Fruit fly (Drosophila melanogaster) whole organism, embryonic: ENCODE results near the gene CG10341.

ENCODE experiments used
- Antp ChIP-seq: fragments of 200-800 bp; sonication (Bioruptor generic); optimal IDR thresholded peaks from 3 replicates; lab custom pipeline; 2016; ENCODE audit warnings: missing biosample characterization, missing genetic modification characterization
- Atf6 ChIP-seq: fragments of 200-800 bp; sonication (Bioruptor generic); IDR thresholded peaks from 2 replicates; pipeline ENCODE4 v1.3.6; 2022; ENCODE audit warnings: missing biosample characterization, missing genetic modification characterization
- BEAF-32 ChIP-seq: fragments of 200-800 bp; sonication (Bioruptor generic); optimal IDR thresholded peaks from 3 replicates; lab custom pipeline; 2017; ENCODE audit warnings: missing biosample characterization, missing genetic modification characterization, mild to moderate bottlenecking, moderate library complexity, missing genetic modification reagents
- Blimp-1 ChIP-seq: fragments of 200-800 bp; sonication (Bioruptor generic); optimal IDR thresholded peaks from 3 replicates; lab custom pipeline; 2018; ENCODE audit warnings: missing biosample characterization, missing genetic modification characterization, mild to moderate bottlenecking, moderate library complexity, missing genetic modification reagents
- C15 ChIP-seq: fragments of 200-800 bp; sonication (Bioruptor generic); IDR thresholded peaks from 3 replicates; pipeline ENCODE4 v1.3.6; 2022; ENCODE audit warnings: missing biosample characterization, missing genetic modification characterization
- CG13424 ChIP-seq: fragments of 200-800 bp; sonication (Bioruptor generic); optimal IDR thresholded peaks from 2 replicates; lab custom pipeline; 2019; ENCODE audit warnings: missing biosample characterization, mild to moderate bottlenecking, missing genetic modification characterization, moderate library complexity
- CG14014 ChIP-seq: fragments of 200-800 bp; sonication (Bioruptor generic); IDR thresholded peaks from 2 replicates; pipeline ENCODE4 v1.3.6; 2022; ENCODE audit warnings: missing biosample characterization, missing genetic modification characterization
- CG18619 ChIP-seq: fragments of 200-800 bp; sonication (Bioruptor generic); optimal IDR thresholded peaks from 3 replicates; lab custom pipeline; 2017; ENCODE audit warnings: missing biosample characterization, mild to moderate bottlenecking, missing genetic modification characterization
- CG2199 ChIP-seq: fragments of 200-800 bp; sonication (Bioruptor generic); IDR thresholded peaks from 3 replicates; pipeline ENCODE4 v1.3.6; 2022; ENCODE audit warnings: missing biosample characterization, missing genetic modification characterization
- CG30431 ChIP-seq: fragments of 200-800 bp; sonication (Bioruptor generic); optimal IDR thresholded peaks from 2 replicates; lab custom pipeline; 2017; ENCODE audit warnings: missing biosample characterization, missing genetic modification characterization
- CG31224 ChIP-seq: fragments of 200-800 bp; sonication (Bioruptor generic); IDR thresholded peaks from 2 replicates; pipeline ENCODE4 v1.3.6; 2022; ENCODE audit warnings: missing biosample characterization, missing genetic modification characterization
- CG32772 ChIP-seq: fragments of 200-800 bp; sonication (Bioruptor generic); IDR thresholded peaks from 2 replicates; pipeline ENCODE4 v1.3.6; 2022; ENCODE audit warnings: missing biosample characterization, missing genetic modification characterization
- CG4424 ChIP-seq: fragments of 200-800 bp; sonication (Bioruptor generic); optimal IDR thresholded peaks from 3 replicates; lab custom pipeline; 2016; ENCODE audit warnings: missing biosample characterization, missing genetic modification characterization
- CG4617 ChIP-seq: fragments of 200-800 bp; sonication (Bioruptor generic); optimal IDR thresholded peaks from 3 replicates; lab custom pipeline; 2016; ENCODE audit warnings: missing biosample characterization, missing genetic modification characterization, borderline replicate concordance
- CG6854 ChIP-seq: fragments of 200-800 bp; sonication (Bioruptor generic); optimal IDR thresholded peaks from 3 replicates; lab custom pipeline; 2017; ENCODE audit warnings: missing biosample characterization, mild to moderate bottlenecking, missing genetic modification characterization
- CG7271 ChIP-seq: fragments of 200-800 bp; sonication (Bioruptor generic); optimal IDR thresholded peaks from 2 replicates; lab custom pipeline; 2018; ENCODE audit warnings: missing biosample characterization, mild to moderate bottlenecking, missing genetic modification characterization, moderate library complexity
- CG8089 ChIP-seq: fragments of 200-800 bp; sonication (Bioruptor generic); optimal IDR thresholded peaks from 3 replicates; lab custom pipeline; 2016; ENCODE audit warnings: missing biosample characterization, missing genetic modification characterization
- CG9609 ChIP-seq: fragments of 200-800 bp; sonication (Bioruptor generic); optimal IDR thresholded peaks from 3 replicates; lab custom pipeline; 2016; ENCODE audit warnings: missing biosample characterization, missing genetic modification characterization
- Dip2 ChIP-seq: fragments of 200-800 bp; sonication (Bioruptor generic); IDR thresholded peaks from 2 replicates; pipeline ENCODE4 v1.3.6; 2022; ENCODE audit warnings: missing biosample characterization, missing genetic modification characterization
- Dref ChIP-seq: fragments of 200-800 bp; sonication (Bioruptor generic); IDR thresholded peaks from 2 replicates; pipeline ENCODE4 v1.3.6; 2022; ENCODE audit warnings: missing biosample characterization, missing genetic modification characterization
- Drgx ChIP-seq: fragments of 200-800 bp; sonication (Bioruptor generic); IDR thresholded peaks from 2 replicates; pipeline ENCODE4 v1.3.6; 2022; ENCODE audit warnings: missing biosample characterization, missing genetic modification characterization
- Ets97D ChIP-seq: fragments of 200-800 bp; sonication (Bioruptor generic); optimal IDR thresholded peaks from 3 replicates; lab custom pipeline; 2016; ENCODE audit warnings: missing biosample characterization, missing genetic modification characterization
- Fer1 ChIP-seq: fragments of 200-800 bp; sonication (Bioruptor generic); optimal IDR thresholded peaks from 2 replicates; lab custom pipeline; 2017; ENCODE audit warnings: missing biosample characterization, mild to moderate bottlenecking, missing genetic modification characterization
- Fer2 ChIP-seq: fragments of 200-800 bp; sonication (Bioruptor generic); optimal IDR thresholded peaks from 2 replicates; lab custom pipeline; 2018; ENCODE audit warnings: missing biosample characterization, mild to moderate bottlenecking, missing genetic modification characterization, moderate library complexity
- Gug ChIP-seq: fragments of 200-800 bp; sonication (Bioruptor generic); IDR thresholded peaks from 4 replicates; pipeline ENCODE4 v1.3.6; 2022; ENCODE audit warnings: missing biosample characterization, missing genetic modification characterization
- HLH4C ChIP-seq: fragments of 200-800 bp; sonication (Bioruptor generic); IDR thresholded peaks from 3 replicates; pipeline ENCODE4 v1.3.6; 2022; ENCODE audit warnings: missing biosample characterization, missing genetic modification characterization; ENCODE audit not compliant: partially characterized antibody
- Hmx ChIP-seq: fragments of 200-800 bp; sonication (Bioruptor generic); optimal IDR thresholded peaks from 2 replicates; lab custom pipeline; 2016; ENCODE audit warnings: missing biosample characterization, missing genetic modification characterization
- Med ChIP-seq: fragments of 200-800 bp; sonication (Bioruptor generic); peaks from one replicate; lab custom pipeline; 2016; ENCODE audit warnings: missing biosample characterization, missing genetic modification characterization, mild to moderate bottlenecking, inconsistent platforms, moderate library complexity
- Neu2 ChIP-seq: fragments of 200-800 bp; sonication (Bioruptor generic); optimal IDR thresholded peaks from 3 replicates; lab custom pipeline; 2016; ENCODE audit warnings: missing biosample characterization, missing genetic modification characterization, borderline replicate concordance
- Rfx ChIP-seq: fragments of 200-800 bp; sonication (Bioruptor generic); IDR thresholded peaks from 2 replicates; pipeline ENCODE4 v1.3.6; 2022; ENCODE audit warnings: missing biosample characterization, missing genetic modification characterization
- Sox100B ChIP-seq: fragments of 200-800 bp; sonication (Bioruptor generic); optimal IDR thresholded peaks from 3 replicates; lab custom pipeline; 2018; ENCODE audit warnings: missing biosample characterization, mild to moderate bottlenecking, missing genetic modification characterization
- bbx ChIP-seq: fragments of 200-800 bp; sonication (Bioruptor generic); IDR thresholded peaks from 2 replicates; pipeline ENCODE4 v1.3.6; 2022; ENCODE audit warnings: missing biosample characterization, missing genetic modification characterization; ENCODE audit not compliant: partially characterized antibody
- ems ChIP-seq: fragments of 200-800 bp; sonication (Bioruptor generic); optimal IDR thresholded peaks from 3 replicates; lab custom pipeline; 2016; ENCODE audit warnings: missing biosample characterization, missing genetic modification characterization
- en ChIP-seq: fragments of 200-800 bp; sonication (Bioruptor generic); optimal IDR thresholded peaks from 2 replicates; lab custom pipeline; 2016; ENCODE audit warnings: missing biosample characterization, missing genetic modification characterization
- eyg ChIP-seq: fragments of 200-800 bp; sonication (Bioruptor generic); optimal IDR thresholded peaks from 3 replicates; lab custom pipeline; 2016; ENCODE audit warnings: missing biosample characterization, missing genetic modification characterization
- gcm ChIP-seq: fragments of 200-800 bp; sonication (Bioruptor generic); optimal IDR thresholded peaks from 2 replicates; lab custom pipeline; 2019; ENCODE audit warnings: missing biosample characterization, mild to moderate bottlenecking, missing genetic modification characterization, moderate library complexity
- gfzf ChIP-seq: fragments of 200-800 bp; sonication (Bioruptor generic); optimal IDR thresholded peaks from 2 replicates; lab custom pipeline; 2016; ENCODE audit warnings: missing biosample characterization, mild to moderate bottlenecking, missing genetic modification characterization, moderate library complexity
- grau ChIP-seq: fragments of 200-800 bp; optimal IDR thresholded peaks from 3 replicates; lab custom pipeline; 2019; ENCODE audit warnings: missing biosample characterization, mild to moderate bottlenecking, missing genetic modification characterization, moderate library complexity
- hbn ChIP-seq: fragments of 200-800 bp; sonication (Bioruptor generic); IDR thresholded peaks from 2 replicates; pipeline ENCODE4 v1.3.6; 2022; ENCODE audit warnings: missing biosample characterization, missing genetic modification characterization; ENCODE audit not compliant: partially characterized antibody
- hkb ChIP-seq, 2 experiments: fragments of 200-800 bp in 1 of 2; fragments of >200 bp in 1 of 2; sonication (Bioruptor generic) in 1 of 2; IDR thresholded peaks in 1 of 2; optimal IDR thresholded peaks in 1 of 2; 2 replicates each; pipeline versions ENCODE4 v1.3.6 to Lab custom; 2017 to 2022; ENCODE audit warnings: missing biosample characterization in 1 of 2, missing genetic modification characterization in 1 of 2
- jigr1 ChIP-seq: fragments of 200-800 bp; sonication (Bioruptor generic); IDR thresholded peaks from 3 replicates; pipeline ENCODE4 v1.3.6; 2022; ENCODE audit warnings: missing biosample characterization, missing genetic modification characterization
- lab ChIP-seq: fragments of 200-800 bp; sonication (Bioruptor generic); optimal IDR thresholded peaks from 3 replicates; lab custom pipeline; 2017; ENCODE audit warnings: missing biosample characterization, missing genetic modification characterization, mild to moderate bottlenecking, moderate library complexity, missing genetic modification reagents
- lmd ChIP-seq: fragments of 200-800 bp; sonication (Bioruptor generic); IDR thresholded peaks from 2 replicates; pipeline ENCODE4 v1.3.6; 2022; ENCODE audit warnings: missing biosample characterization, missing genetic modification characterization
- nerfin-1 ChIP-seq: fragments of 200-800 bp; sonication (Bioruptor generic); optimal IDR thresholded peaks from 3 replicates; lab custom pipeline; 2019; ENCODE audit warnings: missing biosample characterization, mild to moderate bottlenecking, missing genetic modification characterization, moderate library complexity
- nom ChIP-seq: fragments of 200-800 bp; sonication (Bioruptor generic); optimal IDR thresholded peaks from 2 replicates; lab custom pipeline; 2017; ENCODE audit warnings: missing biosample characterization, missing genetic modification characterization, mild to moderate bottlenecking, moderate library complexity, missing genetic modification reagents
- org-1 ChIP-seq: fragments of 200-800 bp; sonication (Bioruptor generic); optimal IDR thresholded peaks from 2 replicates; lab custom pipeline; 2017; ENCODE audit warnings: missing biosample characterization, missing genetic modification characterization
- sens ChIP-seq: fragments of 200-800 bp; sonication (Bioruptor generic); peaks from one replicate; lab custom pipeline; 2016; ENCODE audit warnings: missing biosample characterization, missing genetic modification characterization
- tin ChIP-seq: fragments of 200-800 bp; sonication (Bioruptor generic); optimal IDR thresholded peaks from 3 replicates; lab custom pipeline; 2016; ENCODE audit warnings: missing biosample characterization, missing genetic modification characterization
- toy ChIP-seq: fragments of 200-800 bp; sonication (Bioruptor generic); IDR thresholded peaks from 2 replicates; pipeline ENCODE4 v1.3.6; 2022; ENCODE audit warnings: missing biosample characterization, missing genetic modification characterization
- zfh1 ChIP-seq: fragments of 200-800 bp; sonication (Bioruptor generic); IDR thresholded peaks from 3 replicates; pipeline ENCODE4 v1.3.6; 2022; ENCODE audit warnings: missing biosample characterization, missing genetic modification characterization

The CG10341 gene

DNA sequence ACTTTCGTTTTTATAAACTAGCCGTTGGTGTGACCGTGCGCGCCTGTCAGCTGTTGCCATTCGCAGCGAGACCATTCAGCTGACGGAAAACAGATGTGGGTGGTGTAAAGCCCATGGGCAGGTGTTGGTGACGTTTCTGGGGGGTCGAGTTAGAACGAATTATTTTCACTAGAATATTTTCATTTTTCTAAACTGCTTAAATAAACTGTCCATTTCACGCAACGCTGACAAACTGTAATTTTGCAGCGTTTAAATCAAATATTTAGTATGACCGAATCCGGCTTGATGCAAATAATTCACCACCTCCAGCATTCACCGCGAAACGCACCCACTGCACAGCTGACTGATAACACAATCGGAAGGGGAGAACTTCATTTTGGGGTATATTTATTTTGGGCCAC, 3.1 kb upstream of the CG10341 start, which contains the start of the genes CG10383 and CG10338 (continued):
- peak; percentile 70 for TF ChIP-seq CG18619
- peak; percentile 57 for TF ChIP-seq org-1 (GFP tag; lab: Kevin White, UChicago)
- TF ChIP-seq nerfin-1, result peak; percentile 57
- TF ChIP-seq Dip2 (GFP tag; lab: Robert Waterston, UW), result no peak
- TF ChIP-seq CG13424 (tag; lab: Kevin White, UChicago), result peak; percentile 77
- peak; percentile 90 for TF ChIP-seq CG32772
- peak; percentile 95 for TF ChIP-seq CG9609 (GFP tag; lab: Kevin White, UChicago)
- TF ChIP-seq Dref, result peak; percentile 38; the same call in 1 of the 2 replicates
- TF ChIP-seq CG8089 (GFP tag; lab: Kevin White, UChicago), result peak; percentile 82
- peak; percentile 53 for TF ChIP-seq CG7271 (tag; lab: Kevin White, UChicago)
- peak; percentile 62 for TF ChIP-seq Neu2 (GFP tag; lab: Kevin White, UChicago)
- peak; percentile 47 for TF ChIP-seq Fer2 (tag; lab: Kevin White, UChicago)
- peak; percentile 87 for TF ChIP-seq CG4617
- TF ChIP-seq lab (GFP tag; lab: Kevin White, UChicago), result peak; percentile 94
- peak; percentile 41 for TF ChIP-seq Sox100B (GFP tag; lab: Kevin White, UChicago)
- peak; percentile 84 for TF ChIP-seq CG4424 (GFP tag; lab: Kevin White, UChicago)
- TF ChIP-seq CG14014 (GFP tag; lab: Robert Waterston, UW), result peak; percentile 88
- TF ChIP-seq hbn (GFP tag; lab: Robert Waterston, UW), result no peak
- peak; percentile 70 for TF ChIP-seq gcm (GFP tag; lab: Kevin White, UChicago)
- TF ChIP-seq jigr1, result peak; percentile 68; the same call in 2 of the 3 replicates
- TF ChIP-seq Antp (GFP tag; lab: Kevin White, UChicago), result peak; percentile 95
- TF ChIP-seq Drgx, result peak; percentile 88
- peak; percentile 92 for TF ChIP-seq Blimp-1 (GFP tag; lab: Kevin White, UChicago)
- peak; percentile 76 for TF ChIP-seq toy (GFP tag; lab: Robert Waterston, UW)
- TF ChIP-seq Gug, result peak; percentile 93
- peak; percentile 17 for TF ChIP-seq nom (GFP tag; lab: Kevin White, UChicago)
- peak; percentile 72 for TF ChIP-seq CG30431
- peak; percentile 77 for TF ChIP-seq tin (GFP tag; lab: Kevin White, UChicago)
- peak; percentile 66 for TF ChIP-seq Hmx (GFP tag; lab: Kevin White, UChicago)
- TF ChIP-seq eyg (GFP tag; lab: Kevin White, UChicago), result peak; percentile 88
- peak; percentile 81 for TF ChIP-seq Fer1 (GFP tag; lab: Kevin White, UChicago)
- TF ChIP-seq CG2199 (GFP tag; lab: Robert Waterston, UW), result peak; percentile 80; the same call in 2 of the 3 replicates
- peak; percentile 96 for TF ChIP-seq sens
- peak; percentile 80 for TF ChIP-seq ems (GFP tag; lab: Kevin White, UChicago)
- TF ChIP-seq Atf6 (GFP tag; lab: Robert Waterston, UW), result peak; percentile 88
- TF ChIP-seq lmd, result peak; percentile 89
- peak; percentile 65; the same call in 2 of the 3 replicates for TF ChIP-seq C15 (GFP tag; lab: Robert Waterston, UW)
- TF ChIP-seq en, result peak; percentile 24
- TF ChIP-seq CG31224 (GFP tag; lab: Robert Waterston, UW), result peak; percentile 76
- peak; percentile 49 for TF ChIP-seq BEAF-32
- TF ChIP-seq Rfx (GFP tag; lab: Robert Waterston, UW), result peak; percentile 94
- no peak for TF ChIP-seq bbx
- peak; percentile 88 for TF ChIP-seq Ets97D (GFP tag; lab: Kevin White, UChicago)
- peak; percentile 56 for TF ChIP-seq CG6854 (GFP tag; lab: Kevin White, UChicago)
- peak; percentile 77 for TF ChIP-seq gfzf
- peak; percentile 99 for TF ChIP-seq Med (GFP tag; lab: Kevin White, UChicago)
- TF ChIP-seq hkb (optimal IDR thresholded peaks at IDR 0.05; lab: Kevin White, UChicago), result peak; percentile 75
- peak; percentile 90 for TF ChIP-seq hkb (GFP tag; IDR thresholded peaks at IDR 0.05; lab: Robert Waterston, UW)
- peak; percentile 78 for TF ChIP-seq grau (tag; lab: Kevin White, UChicago)
- TF ChIP-seq HLH4C (GFP tag; lab: Robert Waterston, UW), result peak; percentile 44; the same call in 2 of the 3 replicates
- TF ChIP-seq zfh1 (GFP tag; lab: Robert Waterston, UW), result peak; percentile 93
